Fruit fly (Drosophila melanogaster) whole organism, wandering third instar larva: ENCODE data around the gene Tom40.

Experiments used
- CG32264 ChIP-seq: fragments of 200-800 bp; sonication (Bioruptor generic); optimal IDR thresholded peaks from 2 replicates; lab custom pipeline; 2016; ENCODE audit warnings: missing biosample characterization, missing genetic modification characterization
- CG9705 ChIP-seq: fragments of 200-800 bp; sonication (Bioruptor generic); optimal IDR thresholded peaks from 2 replicates; lab custom pipeline; 2018; ENCODE audit warnings: missing biosample characterization, mild to moderate bottlenecking, missing genetic modification characterization
- CrebA ChIP-seq: fragments of 200-800 bp; sonication (Bioruptor generic); optimal IDR thresholded peaks from 2 replicates; lab custom pipeline; 2016; ENCODE audit warnings: missing biosample characterization, mild to moderate bottlenecking, missing genetic modification characterization, borderline replicate concordance
- Dif ChIP-seq: fragments of 200-275, 200-300 bp; sonication (Bioruptor generic); optimal IDR thresholded peaks from 2 replicates; lab custom pipeline; 2018; ENCODE audit warnings: missing biosample characterization, missing genetic modification characterization; ENCODE audit not compliant: partially characterized antibody
- GATAd ChIP-seq: sonication (Bioruptor generic); optimal IDR thresholded peaks from 2 replicates; lab custom pipeline; 2016; ENCODE audit warnings: missing biosample characterization, missing genetic modification characterization
- HLH106 ChIP-seq: fragments of 200-800 bp; optimal IDR thresholded peaks from 3 replicates; lab custom pipeline; 2019; ENCODE audit warnings: missing biosample characterization, mild to moderate bottlenecking, missing genetic modification characterization, moderate library complexity
- Hnf4 ChIP-seq: fragments of 200-800 bp; sonication (Bioruptor generic); optimal IDR thresholded peaks from 2 replicates; lab custom pipeline; 2016; ENCODE audit warnings: missing biosample characterization, mild to moderate bottlenecking, missing genetic modification characterization
- Hr78 ChIP-seq: fragments of >200 bp; optimal IDR thresholded peaks from 2 replicates; lab custom pipeline; 2017; ENCODE audit warnings: missing biosample characterization, missing genetic modification characterization
- Hr83 ChIP-seq: fragments of 200-300 bp; sonication (Bioruptor generic); optimal IDR thresholded peaks from 2 replicates; lab custom pipeline; 2016; ENCODE audit warnings: missing biosample characterization, mild to moderate bottlenecking, missing genetic modification characterization, moderate library complexity; ENCODE audit not compliant: poor library complexity, severe bottlenecking
- Jra ChIP-seq: sonication (Bioruptor generic); optimal IDR thresholded peaks from 2 replicates; lab custom pipeline; 2016; ENCODE audit warnings: missing biosample characterization, missing genetic modification characterization
- Mio ChIP-seq: sonication (Bioruptor generic); optimal IDR thresholded peaks from 2 replicates; lab custom pipeline; 2016; ENCODE audit warnings: missing biosample characterization, missing genetic modification characterization
- N ChIP-seq: fragments of >200 bp; optimal IDR thresholded peaks from 2 replicates; lab custom pipeline; 2018; ENCODE audit warnings: missing biosample characterization, missing external identifiers, missing genetic modification characterization
- OdsH ChIP-seq: fragments of 200-800 bp; sonication (Bioruptor generic); optimal IDR thresholded peaks from 2 replicates; lab custom pipeline; 2016; ENCODE audit warnings: missing biosample characterization, mild to moderate bottlenecking, missing genetic modification characterization
- Rel ChIP-seq, 2 experiments: fragments of 200-800 bp; sonication (Bioruptor generic) in 1 of 2; optimal IDR thresholded peaks; 2 replicates in 1 of 2; 3 replicates in 1 of 2; lab custom pipeline; 2016 to 2019; ENCODE audit warnings: mild to moderate bottlenecking in 2 of 2, missing biosample characterization in 2 of 2, missing genetic modification characterization in 2 of 2, moderate library complexity in 1 of 2
- Sp1 ChIP-seq: fragments of 200-800 bp; sonication (Bioruptor generic); optimal IDR thresholded peaks from 3 replicates; lab custom pipeline; 2019; ENCODE audit warnings: missing biosample characterization, mild to moderate bottlenecking, missing genetic modification characterization, moderate library complexity
- Vsx2 ChIP-seq: fragments of 200-300, 225-300 bp; sonication (Bioruptor generic); optimal IDR thresholded peaks from 2 replicates; lab custom pipeline; 2018; ENCODE audit warnings: missing biosample characterization, missing genetic modification characterization; ENCODE audit not compliant: partially characterized antibody
- br ChIP-seq: fragments of 200-800 bp; sonication (Bioruptor generic); optimal IDR thresholded peaks from 2 replicates; lab custom pipeline; 2016; ENCODE audit warnings: missing biosample characterization, missing genetic modification characterization
- brk ChIP-seq: fragments of 200-800 bp; sonication (Bioruptor generic); optimal IDR thresholded peaks from 2 replicates; lab custom pipeline; 2016; ENCODE audit warnings: missing biosample characterization, mild to moderate bottlenecking, missing genetic modification characterization
- dl ChIP-seq, 2 experiments: fragments of 175-275, 200-275 bp in 1 of 2; fragments of 200-275 bp in 1 of 2; sonication (Bioruptor generic); optimal IDR thresholded peaks; lab custom pipeline; 2018; ENCODE audit warnings: mild to moderate bottlenecking in 2 of 2, missing biosample characterization in 2 of 2, missing genetic modification characterization in 2 of 2, moderate library complexity in 2 of 2; ENCODE audit not compliant: partially characterized antibody in 2 of 2, insufficient read depth in 1 of 2
- dmrt93B ChIP-seq: fragments of 200-800 bp; sonication (Bioruptor generic); optimal IDR thresholded peaks from 2 replicates; lab custom pipeline; 2018; ENCODE audit warnings: missing biosample characterization, mild to moderate bottlenecking, missing genetic modification characterization
- dsf ChIP-seq: sonication (Bioruptor generic); optimal IDR thresholded peaks from 2 replicates; lab custom pipeline; 2016; ENCODE audit warnings: missing biosample characterization, missing genetic modification characterization, borderline replicate concordance
- ey ChIP-seq: fragments of 200-800 bp; sonication (Bioruptor generic); optimal IDR thresholded peaks from 2 replicates; lab custom pipeline; 2016; ENCODE audit warnings: missing biosample characterization, missing genetic modification characterization
- foxo ChIP-seq, 2 experiments: fragments of 200-800 bp; sonication (Bioruptor generic); optimal IDR thresholded peaks; 2 replicates in 1 of 2; 3 replicates in 1 of 2; lab custom pipeline; 2016 to 2017; ENCODE audit warnings: missing biosample characterization in 2 of 2, missing genetic modification characterization in 2 of 2
- fru ChIP-seq: fragments of 200-800 bp; sonication (Bioruptor generic); optimal IDR thresholded peaks from 3 replicates; lab custom pipeline; 2016; ENCODE audit warnings: missing biosample characterization, mild to moderate bottlenecking, missing genetic modification characterization
- h ChIP-seq: fragments of 200-800 bp; sonication (Bioruptor generic); optimal IDR thresholded peaks from 3 replicates; lab custom pipeline; 2016; ENCODE audit warnings: missing biosample characterization, mild to moderate bottlenecking, missing genetic modification characterization
- jim ChIP-seq: fragments of 175-275, 200-325 bp; sonication (Bioruptor generic); optimal IDR thresholded peaks from 2 replicates; lab custom pipeline; 2016; ENCODE audit warnings: missing biosample characterization, mild to moderate bottlenecking, missing genetic modification characterization
- lola ChIP-seq: fragments of >200 bp; optimal IDR thresholded peaks from 2 replicates; lab custom pipeline; 2017; ENCODE audit warnings: missing biosample characterization, missing genetic modification characterization
- pan ChIP-seq: fragments of >200 bp; optimal IDR thresholded peaks from 2 replicates; lab custom pipeline; 2017
- psq ChIP-seq: fragments of 200-800 bp; sonication (Bioruptor generic); optimal IDR thresholded peaks from 3 replicates; lab custom pipeline; 2017; ENCODE audit warnings: missing biosample characterization, mild to moderate bottlenecking, missing genetic modification characterization, moderate library complexity
- rgr ChIP-seq: fragments of 200-800 bp; sonication (Bioruptor generic); optimal IDR thresholded peaks from 3 replicates; lab custom pipeline; 2016; ENCODE audit warnings: missing biosample characterization, mild to moderate bottlenecking, missing genetic modification characterization
- sage ChIP-seq: fragments of 200-800 bp; sonication (Bioruptor generic); optimal IDR thresholded peaks from 2 replicates; lab custom pipeline; 2016; ENCODE audit warnings: missing biosample characterization, mild to moderate bottlenecking, missing genetic modification characterization
- sv ChIP-seq: fragments of 200-800 bp; sonication (Bioruptor generic); optimal IDR thresholded peaks from 3 replicates; lab custom pipeline; 2016; ENCODE audit warnings: missing biosample characterization, missing genetic modification characterization
- tai ChIP-seq: sonication (Bioruptor generic); optimal IDR thresholded peaks from 2 replicates; lab custom pipeline; 2016; ENCODE audit warnings: missing biosample characterization, missing genetic modification characterization
- usp ChIP-seq: fragments of >200 bp; optimal IDR thresholded peaks from 2 replicates; lab custom pipeline; 2017; ENCODE audit warnings: missing biosample characterization, missing genetic modification characterization
- woc ChIP-seq: sonication (Bioruptor generic); optimal IDR thresholded peaks from 2 replicates; lab custom pipeline; 2016; ENCODE audit warnings: missing biosample characterization, mild to moderate bottlenecking, missing genetic modification characterization

Gene Tom40

dm6 chrX:7691947-7692739, 44.5 kb upstream of the Tom40 start (continued):
- TF ChIP-seq Rel (GFP tag; optimal IDR thresholded peaks at IDR 0.05; lab: Kevin White, UChicago) = no peak
- TF ChIP-seq Rel (tag; optimal IDR thresholded peaks at IDR 0.05; lab: Kevin White, UChicago) = peak; percentile 63
- peak in 1 of 2 experiments; percentile 80 for TF ChIP-seq foxo (GFP tag; optimal IDR thresholded peaks at IDR 0.05; lab: Kevin White, UChicago)
- TF ChIP-seq Sp1 (GFP tag; lab: Kevin White, UChicago) = peak; percentile 96
- no peak for TF ChIP-seq pan (lab: Kevin White, UChicago)
- peak; percentile 81 for TF ChIP-seq Hnf4 (GFP tag; lab: Kevin White, UChicago)
- no peak for TF ChIP-seq N
- TF ChIP-seq Mio (GFP tag; lab: Kevin White, UChicago) = no peak
- peak; percentile 79 for TF ChIP-seq woc (GFP tag; lab: Kevin White, UChicago)
- no peak for TF ChIP-seq lola (GFP tag; lab: Kevin White, UChicago)
- TF ChIP-seq tai (GFP tag; lab: Kevin White, UChicago) = no peak
- TF ChIP-seq dl (GFP tag; optimal IDR thresholded peaks at IDR 0.05; lab: Kevin White, UChicago; ENCODE audit: insufficient read depth in 1 of 2, partially characterized antibody in 2 of 2) = peak; percentile 86 to 88
- TF ChIP-seq CG9705 (GFP tag; lab: Kevin White, UChicago) = peak; percentile 50
- TF ChIP-seq, all 38 proteins: peak for 26

- no peak for TF ChIP-seq Vsx2 (GFP tag; lab: Kevin White, UChicago)
- no peak for TF ChIP-seq usp (GFP tag; lab: Kevin White, UChicago)
- TF ChIP-seq dl (GFP tag; optimal IDR thresholded peaks at IDR 0.05; lab: Kevin White, UChicago; ENCODE audit: insufficient read depth in 1 of 2, partially characterized antibody in 2 of 2) = no peak
- peak; percentile 86 for TF ChIP-seq ey
- peak; percentile 79 for TF ChIP-seq fru (GFP tag; lab: Kevin White, UChicago)
- TF ChIP-seq Dif (GFP tag; lab: Kevin White, UChicago) = no peak
- no peak for TF ChIP-seq dsf (GFP tag; lab: Kevin White, UChicago)
- peak; percentile 34 for TF ChIP-seq psq (GFP tag; lab: Kevin White, UChicago)
- no peak for TF ChIP-seq Jra (GFP tag; lab: Kevin White, UChicago)
- TF ChIP-seq Mio (GFP tag; lab: Kevin White, UChicago) = no peak
- TF ChIP-seq Hr78 (GFP tag; lab: Kevin White, UChicago) = no peak
- TF ChIP-seq pan (lab: Kevin White, UChicago) = no peak
- peak; percentile 58 for TF ChIP-seq brk (GFP tag; lab: Kevin White, UChicago)
- TF ChIP-seq OdsH (GFP tag; lab: Kevin White, UChicago) = peak; percentile 78
- TF ChIP-seq CG32264 = no peak
- TF ChIP-seq GATAd (GFP tag; lab: Kevin White, UChicago) = peak; percentile 55
- TF ChIP-seq lola (GFP tag; lab: Kevin White, UChicago) = no peak
- peak; percentile 63 for TF ChIP-seq tai (GFP tag; lab: Kevin White, UChicago)
- peak; percentile 53 for TF ChIP-seq dmrt93B (GFP tag; lab: Kevin White, UChicago)
- peak; percentile 43 for TF ChIP-seq woc (GFP tag; lab: Kevin White, UChicago)
- TF ChIP-seq Sp1 (GFP tag; lab: Kevin White, UChicago) = no peak
- TF ChIP-seq h (GFP tag; lab: Kevin White, UChicago) = peak; percentile 80
- TF ChIP-seq foxo (GFP tag; optimal IDR thresholded peaks at IDR 0.05; lab: Kevin White, UChicago) = peak in 1 of 2 experiments; percentile 82
- TF ChIP-seq HLH106 (tag; lab: Kevin White, UChicago) = peak; percentile 73
- peak; percentile 45 for TF ChIP-seq sv (GFP tag; lab: Kevin White, UChicago)
- peak; percentile 63 for TF ChIP-seq br (GFP tag; lab: Kevin White, UChicago)
- no peak for TF ChIP-seq Rel (GFP tag; optimal IDR thresholded peaks at IDR 0.05; lab: Kevin White, UChicago)
- no peak for TF ChIP-seq Rel (tag; optimal IDR thresholded peaks at IDR 0.05; lab: Kevin White, UChicago)
- peak; percentile 77 for TF ChIP-seq rgr (GFP tag; lab: Kevin White, UChicago)
- TF ChIP-seq N = no peak
- no peak for TF ChIP-seq jim (GFP tag; lab: Kevin White, UChicago)
- no peak for TF ChIP-seq CrebA (GFP tag; lab: Kevin White, UChicago)
- TF ChIP-seq Hr83 (GFP tag; lab: Kevin White, UChicago) = no peak
- peak; percentile 65 for TF ChIP-seq Hnf4 (GFP tag; lab: Kevin White, UChicago)
- no peak for TF ChIP-seq sage (GFP tag; lab: Kevin White, UChicago)
- peak; percentile 31 for TF ChIP-seq CG9705 (GFP tag; lab: Kevin White, UChicago)
Observed at dm6 chrX:7692740-7693064, 44.0 kb upstream of the Tom40 start.
